Worm (Caenorhabditis elegans) whole organism, L2 larva: ENCODE results near the gene gfl-1.

ENCODE experiments used
- C34F6.9 ChIP-seq: fragments of 150-350 bp; optimal IDR thresholded peaks from 2 replicates; lab custom pipeline; 2014; ENCODE audit warnings: missing biosample characterization, missing genetic modification characterization
- F13H6.1 ChIP-seq: sonication (generic microtip); optimal IDR thresholded peaks from 2 replicates; lab custom pipeline; 2016; ENCODE audit warnings: missing genetic modification characterization, missing compliant biosample characterization
- R02D3.7 ChIP-seq: fragments of 150-350 bp; optimal IDR thresholded peaks from 2 replicates; lab custom pipeline; 2014; ENCODE audit warnings: missing biosample characterization, missing genetic modification characterization
- Y55F3AM.14 ChIP-seq: fragments of 200-800 bp; sonication (Bioruptor generic); optimal IDR thresholded peaks from 2 replicates; lab custom pipeline; 2018; ENCODE audit warnings: mild to moderate bottlenecking, missing genetic modification characterization, missing compliant biosample characterization
- alr-1 ChIP-seq: fragments of 150-350 bp; optimal IDR thresholded peaks from 2 replicates; lab custom pipeline; 2014; ENCODE audit warnings: missing biosample characterization, missing genetic modification characterization
- aly-2 ChIP-seq: fragments of 150-350 bp; optimal IDR thresholded peaks from 2 replicates; lab custom pipeline; 2014; ENCODE audit warnings: missing biosample characterization, missing genetic modification characterization
- ama-1 ChIP-seq: fragments of 150-350 bp; optimal IDR thresholded peaks from 2 replicates; lab custom pipeline; 2018; ENCODE audit warnings: inconsistent platforms
- blmp-1 ChIP-seq: sonication (generic microtip); optimal IDR thresholded peaks from 2 replicates; lab custom pipeline; 2017; ENCODE audit warnings: missing genetic modification characterization, mild to moderate bottlenecking, missing compliant biosample characterization, antibody characterized with exemption, moderate library complexity; ENCODE audit not compliant: insufficient read depth
- ceh-16 ChIP-seq: fragments of 150-350 bp; optimal IDR thresholded peaks from 2 replicates; lab custom pipeline; 2014; ENCODE audit warnings: missing biosample characterization, missing genetic modification characterization
- crh-2 ChIP-seq: sonication (generic microtip); optimal IDR thresholded peaks from 2 replicates; lab custom pipeline; 2017; ENCODE audit warnings: missing biosample characterization, missing genetic modification characterization
- dmd-4 ChIP-seq: sonication (generic microtip); optimal IDR thresholded peaks from 2 replicates; lab custom pipeline; 2017; ENCODE audit warnings: missing biosample characterization, missing genetic modification characterization
- egl-27 ChIP-seq: sonication (generic microtip); optimal IDR thresholded peaks from 3 replicates; lab custom pipeline; 2017; ENCODE audit warnings: missing biosample characterization, missing genetic modification reagents, missing genetic modification characterization
- elt-3 ChIP-seq: sonication (generic microtip); optimal IDR thresholded peaks from 2 replicates; lab custom pipeline; 2017; ENCODE audit warnings: missing biosample characterization, missing genetic modification characterization
- fos-1 ChIP-seq: fragments of 150-350 bp; optimal IDR thresholded peaks from 2 replicates; lab custom pipeline; 2014; ENCODE audit warnings: missing biosample characterization, missing genetic modification characterization
- gmeb-1 ChIP-seq: fragments of 150-350 bp; optimal IDR thresholded peaks from 2 replicates; lab custom pipeline; 2014; ENCODE audit warnings: missing biosample characterization, missing genetic modification characterization
- lin-11 ChIP-seq: fragments of 150-350 bp; sonication (generic microtip); optimal IDR thresholded peaks from 2 replicates; lab custom pipeline; 2014; ENCODE audit warnings: missing biosample characterization, missing genetic modification characterization, inconsistent platforms, mixed read lengths
- lin-13 ChIP-seq: fragments of 150-350 bp; optimal IDR thresholded peaks from 2 replicates; lab custom pipeline; 2014; ENCODE audit warnings: missing biosample characterization, missing genetic modification reagents, missing genetic modification characterization
- lin-39 ChIP-seq: fragments of 150-350 bp; optimal IDR thresholded peaks from 2 replicates; lab custom pipeline; 2014; ENCODE audit warnings: missing biosample characterization, missing genetic modification reagents, missing genetic modification characterization
- mab-5 ChIP-seq: fragments of 150-350 bp; optimal IDR thresholded peaks from 2 replicates; lab custom pipeline; 2014; ENCODE audit warnings: missing biosample characterization, missing genetic modification characterization
- mbf-1 ChIP-seq: sonication (generic microtip); optimal IDR thresholded peaks from 2 replicates; lab custom pipeline; 2017; ENCODE audit warnings: missing biosample characterization, missing genetic modification characterization
- mdl-1 ChIP-seq, 2 experiments: fragments of 150-350 bp in 1 of 2; sonication (generic microtip) in 1 of 2; optimal IDR thresholded peaks; 2 replicates each; lab custom pipeline; 2017; ENCODE audit warnings: missing biosample characterization in 2 of 2, missing genetic modification characterization in 2 of 2
- nhr-10 ChIP-seq: sonication (generic microtip); optimal IDR thresholded peaks from 2 replicates; lab custom pipeline; 2017; ENCODE audit warnings: missing biosample characterization, missing genetic modification characterization
- nhr-11 ChIP-seq: fragments of 150-350 bp; optimal IDR thresholded peaks from 2 replicates; lab custom pipeline; 2014; ENCODE audit warnings: missing biosample characterization, missing genetic modification characterization
- nhr-129 ChIP-seq: fragments of 150-350 bp; optimal IDR thresholded peaks from 2 replicates; lab custom pipeline; 2014; ENCODE audit warnings: missing biosample characterization, missing genetic modification characterization
- nhr-21 ChIP-seq: fragments of 150-350 bp; optimal IDR thresholded peaks from 2 replicates; lab custom pipeline; 2014; ENCODE audit warnings: missing biosample characterization, missing genetic modification characterization
- nhr-23 ChIP-seq: fragments of 150-350 bp; optimal IDR thresholded peaks from 2 replicates; lab custom pipeline; 2014; ENCODE audit warnings: missing biosample characterization, missing genetic modification reagents, missing genetic modification characterization
- nhr-237 ChIP-seq: fragments of 150-350 bp; optimal IDR thresholded peaks from 2 replicates; lab custom pipeline; 2014; ENCODE audit warnings: missing biosample characterization, missing genetic modification characterization
- nhr-25 ChIP-seq: fragments of 150-350 bp; sonication (generic microtip); optimal IDR thresholded peaks from 3 replicates; lab custom pipeline; 2014; ENCODE audit warnings: missing biosample characterization, missing genetic modification characterization
- nhr-6 ChIP-seq: fragments of 150-350 bp; optimal IDR thresholded peaks from 2 replicates; lab custom pipeline; 2014; ENCODE audit warnings: missing biosample characterization, missing genetic modification characterization
- nhr-77 ChIP-seq: fragments of 150-350 bp; optimal IDR thresholded peaks from 2 replicates; lab custom pipeline; 2014; ENCODE audit warnings: missing biosample characterization, missing genetic modification characterization
- sem-4 ChIP-seq: fragments of 150-350 bp; optimal IDR thresholded peaks from 2 replicates; lab custom pipeline; 2014; ENCODE audit warnings: missing biosample characterization, missing genetic modification reagents, missing genetic modification characterization
- skn-1 ChIP-seq: sonication (generic microtip); optimal IDR thresholded peaks from 2 replicates; lab custom pipeline; 2017; ENCODE audit warnings: missing biosample characterization, missing genetic modification characterization
- sma-9 ChIP-seq, 2 experiments: fragments of 150-350 bp in 1 of 2; sonication (generic microtip) in 1 of 2; optimal IDR thresholded peaks; 2 replicates each; lab custom pipeline; 2014 to 2016; ENCODE audit warnings: missing genetic modification characterization in 2 of 2, mild to moderate bottlenecking in 1 of 2, missing biosample characterization in 1 of 2, missing compliant biosample characterization in 1 of 2, missing genetic modification reagents in 1 of 2, moderate library complexity in 1 of 2
- snpc-4 ChIP-seq: fragments of 150-350 bp; optimal IDR thresholded peaks from 2 replicates; lab custom pipeline; 2014; ENCODE audit warnings: missing biosample characterization, missing genetic modification characterization
- unc-39 ChIP-seq: fragments of 150-350 bp; optimal IDR thresholded peaks from 2 replicates; lab custom pipeline; 2014; ENCODE audit warnings: missing biosample characterization, missing genetic modification characterization
- unc-55 ChIP-seq: fragments of 150-350 bp; sonication (generic microtip); optimal IDR thresholded peaks from 3 replicates; lab custom pipeline; 2014; ENCODE audit warnings: missing biosample characterization, missing genetic modification reagents, missing genetic modification characterization
- unc-62 ChIP-seq: fragments of 150-350 bp; optimal IDR thresholded peaks from 2 replicates; lab custom pipeline; 2014; ENCODE audit warnings: missing biosample characterization, missing genetic modification reagents, missing genetic modification characterization
- zag-1 ChIP-seq: fragments of 150-350 bp; optimal IDR thresholded peaks from 2 replicates; lab custom pipeline; 2014; ENCODE audit warnings: missing biosample characterization, missing genetic modification characterization
- ztf-1 ChIP-seq: fragments of 200-800 bp; sonication (Bioruptor generic); conservative IDR thresholded peaks from 2 replicates; pipeline ENCODE4 v1.3.6; 2022; ENCODE audit warnings: missing genetic modification characterization, missing compliant biosample characterization
- ztf-11 ChIP-seq: sonication (generic microtip); optimal IDR thresholded peaks from 2 replicates; lab custom pipeline; 2017; ENCODE audit warnings: missing biosample characterization, missing genetic modification characterization
- ztf-4 ChIP-seq: fragments of 150-350 bp; optimal IDR thresholded peaks from 2 replicates; lab custom pipeline; 2014; ENCODE audit warnings: missing biosample characterization, missing genetic modification characterization

Gene gfl-1

ce11 chrIV:11474067-11474466 lies 47.0 kb upstream of the gfl-1 start (continued):
- TF ChIP-seq mbf-1 (no peak), egl-27 (tag; lab: Kevin White, UChicago) (peak; percentile 54), mab-5 (tag; lab: Kevin White, UChicago) (no peak), Y55F3AM.14 (GFP tag; lab: Kevin White, UChicago) (peak; percentile 77), lin-11 (peak; percentile 38), ztf-11 (no peak), nhr-77 (tag; lab: Kevin White, UChicago) (peak; percentile 17), ztf-1 (GFP tag; lab: Robert Waterston, UW) (no peak), nhr-21 (tag; lab: Kevin White, UChicago) (peak; percentile 50), nhr-129 (tag; lab: Kevin White, UChicago) (peak; percentile 79), C34F6.9 (peak; percentile 70), nhr-10 (tag; lab: Kevin White, UChicago) (no peak), R02D3.7 (no peak), unc-39 (tag; lab: Kevin White, UChicago) (no peak), alr-1 (tag; lab: Kevin White, UChicago) (no peak), F13H6.1 (tag; lab: Kevin White, UChicago) (peak; percentile 60)
- TF ChIP-seq, all 48 proteins: peak for 24

DNA sequence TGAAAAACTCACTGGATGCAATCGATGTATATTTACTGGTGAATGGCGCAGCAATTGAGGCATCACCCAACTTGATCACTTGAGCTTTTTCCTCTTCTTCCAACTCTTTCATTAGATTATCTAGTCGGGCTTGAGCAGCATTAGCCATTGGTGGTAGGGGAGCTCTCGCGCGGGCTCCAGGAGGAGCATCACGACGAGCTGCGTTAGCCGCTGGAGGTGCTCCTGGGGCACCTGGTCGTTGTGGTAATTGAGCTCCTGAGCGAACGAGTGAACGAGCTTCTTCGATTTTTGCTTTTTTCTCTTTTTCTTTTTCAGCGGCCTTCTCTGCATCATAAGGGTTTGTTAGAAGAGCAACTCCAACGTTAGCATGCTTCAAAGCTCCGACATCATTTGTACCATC lies 46.0 kb upstream of the gfl-1 start:
- TF ChIP-seq mdl-1 (tag; optimal IDR thresholded peaks at IDR 0.05; lab: Kevin White, UChicago): no peak
- no peak for TF ChIP-seq sma-9 (GFP tag; optimal IDR thresholded peaks at IDR 0.05; lab: Kevin White, UChicago)
- TF ChIP-seq sma-9 (tag; optimal IDR thresholded peaks at IDR 0.05; lab: Kevin White, UChicago): no peak
- no peak for TF ChIP-seq gmeb-1
- no peak for TF ChIP-seq F13H6.1 (tag; lab: Kevin White, UChicago)
- no peak for TF ChIP-seq mbf-1
- no peak for TF ChIP-seq zag-1
- TF ChIP-seq egl-27 (tag; lab: Kevin White, UChicago): no peak

DNA sequence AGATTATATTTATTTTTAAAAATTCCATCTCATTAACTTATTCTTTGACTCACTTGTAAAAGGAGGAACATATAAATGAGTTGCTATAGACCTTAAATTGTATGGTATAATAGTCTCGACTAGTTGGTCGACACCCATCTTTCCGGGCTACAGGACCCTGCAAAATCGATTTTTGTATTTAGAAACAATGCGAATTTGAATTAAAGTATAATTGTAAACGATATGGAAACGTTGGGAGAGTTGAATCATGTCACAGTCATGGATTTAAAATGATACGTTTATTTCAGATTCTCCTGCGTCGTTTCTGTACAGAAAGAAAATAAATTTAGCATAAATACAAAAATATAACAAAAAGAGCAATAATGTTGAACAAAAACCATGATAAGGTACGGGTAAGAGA lies 42.0 kb upstream of the gfl-1 start, which contains the start of gene catp-8:
Gene catp-8 (minus strand): TSS at position 157 of the 400 bp plus-strand sequence.
- TF ChIP-seq ztf-4 (peak; percentile 8), ama-1 (lab: Kevin White, UChicago) (peak; percentile 57), zag-1 (no peak)

DNA sequence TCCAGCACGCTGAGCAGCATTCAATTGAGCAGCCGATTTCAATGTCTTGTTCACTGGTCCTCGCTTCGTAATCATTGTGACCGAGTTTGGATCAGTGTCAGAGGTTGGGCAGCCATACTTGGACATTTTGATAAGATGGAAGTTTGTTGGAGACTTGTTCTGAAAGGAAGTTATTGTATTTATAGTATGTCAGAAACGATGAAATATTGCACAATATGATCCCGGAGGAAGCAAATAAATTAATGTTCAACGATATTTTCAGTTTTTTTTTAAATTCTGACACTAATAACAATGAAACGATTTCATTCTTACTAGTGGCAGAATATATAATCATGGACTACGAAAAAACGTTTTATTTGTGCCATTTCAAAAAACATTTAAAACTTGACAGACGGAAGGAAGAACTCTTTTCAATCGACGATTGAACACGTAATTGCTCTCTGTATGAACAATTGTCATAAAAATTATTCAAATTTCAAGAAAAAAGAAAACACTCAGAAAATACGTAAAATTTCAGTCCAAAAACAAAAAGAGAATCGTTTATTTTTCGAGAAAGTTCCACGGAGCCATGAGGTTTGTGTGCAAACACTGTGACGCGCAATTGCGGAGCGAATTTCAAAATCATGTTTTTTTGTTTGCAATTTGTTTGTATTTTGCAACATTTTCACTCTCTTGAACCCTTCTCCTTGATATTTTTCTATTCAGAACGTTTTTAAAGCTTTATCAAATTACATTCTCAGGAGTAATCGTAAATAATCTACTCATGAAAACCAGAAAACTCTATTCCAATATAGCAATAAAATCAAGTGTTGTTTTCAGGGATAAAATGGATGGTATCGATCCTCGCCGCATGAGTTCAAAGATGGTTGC lies 40.8 kb upstream of the gfl-1 start, which contains the start of the genes mbf-1 and nse-4:
Gene mbf-1 (minus strand): TSS at position 343 of the 870 bp plus-strand sequence.
Gene nse-4 (plus strand): TSS at position 820 of the 870 bp plus-strand sequence.
- TF ChIP-seq nhr-11 (tag; lab: Kevin White, UChicago) (no peak), nhr-25 (peak; percentile 39), nhr-237 (tag; lab: Kevin White, UChicago) (no peak), lin-13 (GFP tag; lab: Kevin White, UChicago) (peak; percentile 47), aly-2 (no peak), C34F6.9 (peak; percentile 94), ztf-4 (peak; percentile 48), nhr-21 (tag; lab: Kevin White, UChicago) (peak; percentile 7), unc-62 (GFP tag; lab: Kevin White, UChicago) (no peak), Y55F3AM.14 (GFP tag; lab: Kevin White, UChicago) (no peak), egl-27 (tag; lab: Kevin White, UChicago) (no peak), R02D3.7 (no peak), alr-1 (tag; lab: Kevin White, UChicago) (no peak), ceh-16 (tag; lab: Kevin White, UChicago) (no peak), mdl-1 (tag; optimal IDR thresholded peaks at IDR 0.05; lab: Kevin White, UChicago) (no peak), elt-3 (tag; lab: Kevin White, UChicago) (no peak), zag-1 (no peak), fos-1 (tag; lab: Kevin White, UChicago) (peak; percentile 56), mab-5 (tag; lab: Kevin White, UChicago) (no peak), blmp-1 (tag; lab: Kevin White, UChicago) (no peak), ama-1 (lab: Kevin White, UChicago) (peak; percentile 67), sma-9 (GFP tag; optimal IDR thresholded peaks at IDR 0.05; lab: Kevin White, UChicago) (peak; percentile 35), sma-9 (tag; optimal IDR thresholded peaks at IDR 0.05; lab: Kevin White, UChicago) (no peak), unc-55 (GFP tag; lab: Kevin White, UChicago) (peak; percentile 71), mbf-1 (no peak), ztf-1 (GFP tag; lab: Robert Waterston, UW) (no peak), dmd-4 (tag; lab: Kevin White, UChicago) (no peak), sem-4 (tag; lab: Kevin White, UChicago) (peak; percentile 20), nhr-77 (tag; lab: Kevin White, UChicago) (no peak), ztf-11 (no peak), lin-11 (no peak), skn-1 (tag; lab: Kevin White, UChicago) (peak; percentile 12), nhr-23 (tag; lab: Kevin White, UChicago) (no peak), F13H6.1 (tag; lab: Kevin White, UChicago) (peak; percentile 23), gmeb-1 (peak; percentile 76), lin-39 (no peak), nhr-10 (tag; lab: Kevin White, UChicago) (no peak), unc-39 (tag; lab: Kevin White, UChicago) (no peak), snpc-4 (tag; lab: Kevin White, UChicago) (no peak), nhr-6 (tag; lab: Kevin White, UChicago) (no peak), crh-2 (peak; percentile 82)
